Fruit fly (Drosophila melanogaster): ENCODE measurements around the gene Neto.

The Neto gene

DNA sequence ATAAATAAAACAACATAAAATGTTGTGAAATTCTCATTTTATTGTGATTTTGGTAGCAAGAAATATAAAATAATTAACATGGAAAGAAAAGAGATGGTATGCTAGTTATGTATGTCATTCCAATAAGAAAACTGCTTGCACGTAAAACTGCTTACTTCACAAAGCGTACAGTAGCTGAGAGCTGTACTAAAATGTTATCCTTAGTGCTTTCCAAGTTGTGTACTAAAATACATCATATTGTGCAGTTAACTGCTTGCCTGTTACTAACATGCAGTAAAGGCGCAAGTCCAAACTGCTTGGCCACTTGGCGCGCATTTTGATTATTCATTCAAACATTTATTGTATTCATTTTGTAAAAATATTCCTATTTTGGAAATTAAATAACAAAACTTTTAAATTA, 24.6 kb upstream of the Neto start:
- TF ChIP-seq GATAd (GFP tag; optimal IDR thresholded peaks at IDR 0.05) (no peak), N (GFP tag; optimal IDR thresholded peaks at IDR 0.05) (peak; percentile 66), dsf (GFP tag; optimal IDR thresholded peaks at IDR 0.05; ENCODE audit: borderline replicate concordance) (no peak), Dfd (GFP tag; optimal IDR thresholded peaks at IDR 0.05) (no peak), Rel (GFP tag; optimal IDR thresholded peaks at IDR 0.05) (no peak), Rel (tag; optimal IDR thresholded peaks at IDR 0.05) (no peak), Sp1 (GFP tag; optimal IDR thresholded peaks at IDR 0.05) (no peak), ey (GFP tag; optimal IDR thresholded peaks at IDR 0.05) (no peak), Dif (GFP tag; optimal IDR thresholded peaks at IDR 0.05; ENCODE audit: partially characterized antibody) (no peak), tai (GFP tag; optimal IDR thresholded peaks at IDR 0.05) (no peak), Myc (optimal IDR thresholded peaks at IDR 0.05) (peak; percentile 73), HLH106 (tag; optimal IDR thresholded peaks at IDR 0.05) (no peak), br (GFP tag; optimal IDR thresholded peaks at IDR 0.05) (no peak), dl (GFP tag; optimal IDR thresholded peaks at IDR 0.05; ENCODE audit: insufficient read depth in 1 of 2, partially characterized antibody in 2 of 2) (no peak), CrebA (GFP tag; optimal IDR thresholded peaks at IDR 0.05; ENCODE audit: borderline replicate concordance) (no peak), woc (GFP tag; optimal IDR thresholded peaks at IDR 0.05) (no peak), jim (GFP tag; optimal IDR thresholded peaks at IDR 0.05) (no peak), Hr78 (GFP tag; optimal IDR thresholded peaks at IDR 0.05) (no peak), dmrt93B (GFP tag; optimal IDR thresholded peaks at IDR 0.05) (no peak)

DNA sequence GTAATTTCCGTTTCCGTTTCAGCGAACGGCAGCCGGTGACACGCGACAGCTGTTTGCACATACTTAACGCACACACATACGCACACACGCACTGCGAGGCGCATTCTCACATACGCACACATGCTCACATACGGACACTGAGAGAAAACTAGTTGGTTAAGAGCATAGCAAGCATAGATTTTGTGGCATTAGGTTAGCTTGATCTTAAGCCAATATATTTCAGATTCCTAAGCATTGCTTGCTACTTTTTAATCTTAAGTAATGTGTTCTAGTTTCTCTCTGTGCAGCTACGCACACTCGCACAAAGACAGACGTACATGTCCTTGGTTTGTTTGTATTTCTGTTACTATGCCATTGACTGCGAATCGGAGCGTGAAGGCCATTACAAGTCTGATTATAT, 11.6 kb upstream of the Neto start:
- no peak for TF ChIP-seq br (GFP tag; optimal IDR thresholded peaks at IDR 0.05)
- TF ChIP-seq lola (GFP tag; optimal IDR thresholded peaks at IDR 0.05), result no peak
- no peak for TF ChIP-seq sage (GFP tag; optimal IDR thresholded peaks at IDR 0.05)
- no peak for TF ChIP-seq sv (GFP tag; optimal IDR thresholded peaks at IDR 0.05)
- no peak for TF ChIP-seq N (GFP tag; optimal IDR thresholded peaks at IDR 0.05)
- no peak for TF ChIP-seq Abd-B (GFP tag; optimal IDR thresholded peaks at IDR 0.05)
- no peak for TF ChIP-seq GATAd (GFP tag; optimal IDR thresholded peaks at IDR 0.05)
- no peak for TF ChIP-seq pan (optimal IDR thresholded peaks at IDR 0.05)
- no peak for TF ChIP-seq jim (GFP tag; optimal IDR thresholded peaks at IDR 0.05)
- no peak for TF ChIP-seq Jra (GFP tag; optimal IDR thresholded peaks at IDR 0.05)
- TF ChIP-seq Dif (GFP tag; optimal IDR thresholded peaks at IDR 0.05; ENCODE audit: partially characterized antibody), result no peak
- TF ChIP-seq foxo (GFP tag; optimal IDR thresholded peaks at IDR 0.05), result no peak
- no peak for TF ChIP-seq Vsx2 (GFP tag; optimal IDR thresholded peaks at IDR 0.05; ENCODE audit: partially characterized antibody)
- no peak for TF ChIP-seq tai (GFP tag; optimal IDR thresholded peaks at IDR 0.05)

DNA sequence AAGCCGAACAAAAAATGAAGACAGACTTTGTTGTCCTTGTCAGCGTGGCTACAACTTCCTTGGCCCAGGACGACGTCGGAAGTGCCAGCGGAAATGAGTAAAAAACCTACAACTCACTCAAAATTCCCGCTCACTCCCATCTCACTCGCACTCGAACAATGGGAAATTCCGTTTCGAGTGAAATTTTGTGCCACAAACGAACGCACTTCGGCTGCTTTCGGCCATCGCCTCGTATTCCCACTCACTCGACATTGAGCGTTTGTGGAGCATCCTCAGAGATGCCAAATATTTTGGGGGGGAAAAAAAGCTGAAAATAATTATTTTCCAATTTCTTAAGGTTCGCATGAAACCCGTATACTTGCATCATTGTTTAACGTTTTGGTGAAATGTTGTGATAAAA, 1.0 kb upstream of the Neto start:
- TF ChIP-seq Sp1 (GFP tag; optimal IDR thresholded peaks at IDR 0.05), result no peak
- no peak for TF ChIP-seq Mio (GFP tag; optimal IDR thresholded peaks at IDR 0.05)
- no peak for TF ChIP-seq Rel (GFP tag; optimal IDR thresholded peaks at IDR 0.05)
- no peak for TF ChIP-seq Rel (tag; optimal IDR thresholded peaks at IDR 0.05)
- TF ChIP-seq dsf (GFP tag; optimal IDR thresholded peaks at IDR 0.05; ENCODE audit: borderline replicate concordance), result no peak
- TF ChIP-seq rgr (GFP tag; optimal IDR thresholded peaks at IDR 0.05), result no peak
- no peak for TF ChIP-seq Vsx2 (GFP tag; optimal IDR thresholded peaks at IDR 0.05; ENCODE audit: partially characterized antibody)
- TF ChIP-seq Jra (GFP tag; optimal IDR thresholded peaks at IDR 0.05), result no peak
- no peak for TF ChIP-seq Abd-B (GFP tag; optimal IDR thresholded peaks at IDR 0.05)
- no peak for TF ChIP-seq br (GFP tag; optimal IDR thresholded peaks at IDR 0.05)
- TF ChIP-seq brk (GFP tag; optimal IDR thresholded peaks at IDR 0.05), result no peak
- no peak for TF ChIP-seq jim (GFP tag; optimal IDR thresholded peaks at IDR 0.05)
- no peak for TF ChIP-seq CG32264 (GFP tag; optimal IDR thresholded peaks at IDR 0.05)
- no peak for TF ChIP-seq Hr83 (GFP tag; optimal IDR thresholded peaks at IDR 0.05; ENCODE audit: poor library complexity, severe bottlenecking)

DNA sequence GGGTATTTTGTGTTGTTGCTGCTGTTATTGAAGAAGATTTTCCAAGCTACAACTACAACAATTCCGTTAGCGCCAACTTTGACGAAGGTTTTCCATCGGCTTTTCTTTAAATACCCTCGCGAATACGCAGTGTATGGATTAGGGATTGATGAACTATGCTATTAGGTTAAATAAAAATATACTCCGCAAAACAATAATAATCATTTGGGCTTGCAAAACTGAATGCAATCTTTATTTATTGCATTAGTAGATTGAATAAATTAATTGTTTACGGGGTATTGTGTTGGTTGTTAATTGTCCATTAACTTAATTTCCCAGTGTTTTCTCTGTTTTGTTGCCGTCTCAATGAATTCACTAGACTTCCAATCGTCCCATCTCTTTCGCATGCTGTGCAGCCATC, 1.7 kb downstream of the Neto start:
- TF ChIP-seq Hnf4 (GFP tag; optimal IDR thresholded peaks at IDR 0.05) (no peak), fru (GFP tag; optimal IDR thresholded peaks at IDR 0.05) (no peak), woc (GFP tag; optimal IDR thresholded peaks at IDR 0.05) (no peak)

DNA sequence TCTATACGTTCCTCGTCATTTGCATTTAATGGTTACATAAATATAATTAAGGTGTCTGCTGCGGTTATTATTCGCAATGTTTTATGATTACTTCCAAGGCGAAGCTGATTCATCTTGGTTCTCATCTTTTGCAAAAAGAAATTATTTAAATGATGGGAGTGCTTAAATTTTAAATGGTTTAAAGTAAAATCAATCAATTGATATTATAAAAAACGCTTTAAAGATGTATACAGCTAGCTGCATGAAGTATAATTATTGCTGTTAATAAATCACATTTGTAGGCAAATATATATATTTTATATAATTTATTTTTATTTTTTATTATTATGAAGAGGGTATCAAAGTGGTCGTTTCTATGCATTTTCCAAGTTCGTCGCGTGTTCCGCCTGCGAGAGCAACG, 5.1 kb downstream of the Neto start:
- TF ChIP-seq fru (GFP tag; optimal IDR thresholded peaks at IDR 0.05), result no peak
- no peak for TF ChIP-seq Dfd (GFP tag; optimal IDR thresholded peaks at IDR 0.05)
- TF ChIP-seq lola (GFP tag; optimal IDR thresholded peaks at IDR 0.05), result no peak
- no peak for TF ChIP-seq Hr83 (GFP tag; optimal IDR thresholded peaks at IDR 0.05; ENCODE audit: poor library complexity, severe bottlenecking)
- no peak for TF ChIP-seq Myc (optimal IDR thresholded peaks at IDR 0.05)
- no peak for TF ChIP-seq brk (GFP tag; optimal IDR thresholded peaks at IDR 0.05)
- TF ChIP-seq foxo (GFP tag; optimal IDR thresholded peaks at IDR 0.05), result no peak
- no peak for TF ChIP-seq Mio (GFP tag; optimal IDR thresholded peaks at IDR 0.05)
